Fruit fly (Drosophila melanogaster): ENCODE measurements around the gene CG1542.

The CG1542 gene

dm6 chr3R:31247281-31247995 is 34.2 kb downstream of the CG1542 start:
- no peak for TF ChIP-seq CTCF (optimal IDR thresholded peaks at IDR 0.05)
- TF ChIP-seq CG8478 (optimal IDR thresholded peaks at IDR 0.05), result no peak

- no peak for TF ChIP-seq CTCF (optimal IDR thresholded peaks at IDR 0.05)
- no peak for TF ChIP-seq CG8478 (optimal IDR thresholded peaks at IDR 0.05)
Observed at dm6 chr3R:31248245-31248644, 35.0 kb downstream of the CG1542 start.

dm6 chr3R:31250426-31251034 is 37.3 kb downstream of the CG1542 start:
- TF ChIP-seq CTCF (optimal IDR thresholded peaks at IDR 0.05), result no peak
- no peak for TF ChIP-seq CG8478 (optimal IDR thresholded peaks at IDR 0.05)

dm6 chr3R:31251130-31251770 is 38.0 kb downstream of the CG1542 start:
- no peak for TF ChIP-seq CG8478 (optimal IDR thresholded peaks at IDR 0.05)
- no peak for TF ChIP-seq CTCF (optimal IDR thresholded peaks at IDR 0.05)

- TF ChIP-seq CTCF (optimal IDR thresholded peaks at IDR 0.05) (peak in 1 of 2 experiments; percentile 0), CG8478 (optimal IDR thresholded peaks at IDR 0.05) (no peak)
Observed at dm6 chr3R:31252093-31252962, 39.1 kb downstream of the CG1542 start, which contains the start of the genes qless and mRpL32. qless (minus strand) TSS chr3R:31252608. mRpL32 (plus strand) TSS chr3R:31252872.

dm6 chr3R:31254808-31255207 is 41.5 kb downstream of the CG1542 start, which contains the start of the genes CG1750 and spn-F:
CG1750 (minus strand) TSS chr3R:31254900.
spn-F (plus strand) TSS chr3R:31255127.
- TF ChIP-seq CTCF (optimal IDR thresholded peaks at IDR 0.05), result no peak

- TF ChIP-seq CTCF (optimal IDR thresholded peaks at IDR 0.05) (no peak), CG8478 (optimal IDR thresholded peaks at IDR 0.05) (no peak)
Observed at dm6 chr3R:31257299-31257698, 44.0 kb downstream of the CG1542 start, which contains the start of gene CAH6. CAH6 (plus strand) TSS chr3R:31257599.

dm6 chr3R:31259947-31260346 is 46.7 kb downstream of the CG1542 start, which contains the start of gene CAH16:
CAH16 (plus strand) TSS chr3R:31260247.
- no peak for TF ChIP-seq CG8478 (optimal IDR thresholded peaks at IDR 0.05)

dm6 chr3R:31262298-31262697 is 49.0 kb downstream of the CG1542 start, which contains the start of gene CAH5:
CAH5 (plus strand) TSS chr3R:31262598.
- TF ChIP-seq CTCF (optimal IDR thresholded peaks at IDR 0.05) (no peak), CG8478 (optimal IDR thresholded peaks at IDR 0.05) (no peak)

- TF ChIP-seq CTCF (optimal IDR thresholded peaks at IDR 0.05) (peak in 1 of 2 experiments; percentile 7), CG8478 (optimal IDR thresholded peaks at IDR 0.05) (no peak)
Observed at dm6 chr3R:31263934-31264333, 50.7 kb downstream of the CG1542 start.
